Worm (Caenorhabditis elegans) whole organism, late embryonic: Measurements from ENCODE around the gene T06E4.7.

Experiments used
- ama-1 ChIP-seq: fragments of 150-350 bp; optimal IDR thresholded peaks from 2 replicates; lab custom pipeline; 2014
- ceh-24 ChIP-seq: sonication (generic microtip); optimal IDR thresholded peaks from 2 replicates; lab custom pipeline; 2016; ENCODE audit warnings: mild to moderate bottlenecking, missing genetic modification characterization, missing compliant biosample characterization
- fax-1 ChIP-seq: sonication (generic microtip); optimal IDR thresholded peaks from 2 replicates; lab custom pipeline; 2016; ENCODE audit warnings: missing genotype, missing genetic modification characterization, missing compliant biosample characterization
- gmeb-2 ChIP-seq: sonication (generic microtip); optimal IDR thresholded peaks from 2 replicates; lab custom pipeline; 2016; ENCODE audit warnings: missing genetic modification characterization, inconsistent platforms, missing compliant biosample characterization
- hlh-6 ChIP-seq: sonication (generic microtip); optimal IDR thresholded peaks from 2 replicates; lab custom pipeline; 2016; ENCODE audit warnings: missing genotype, missing genetic modification characterization, missing compliant biosample characterization
- mec-3 ChIP-seq: sonication (generic microtip); optimal IDR thresholded peaks from 2 replicates; lab custom pipeline; 2016; ENCODE audit warnings: borderline replicate concordance, missing genetic modification characterization, missing compliant biosample characterization
- rnt-1 ChIP-seq: sonication (generic microtip); optimal IDR thresholded peaks from 2 replicates; lab custom pipeline; 2016; ENCODE audit warnings: missing genetic modification characterization, missing compliant biosample characterization

- TF ChIP-seq hlh-6 (tag; lab: Kevin White, UChicago) (no peak), rnt-1 (tag; lab: Kevin White, UChicago) (no peak), mec-3 (no peak), ama-1 (lab: Kevin White, UChicago) (no peak), gmeb-2 (tag; lab: Kevin White, UChicago) (no peak), fax-1 (no peak), ceh-24 (tag; lab: Kevin White, UChicago) (no peak)
Measured at ce11 chrV:9630944-9631343, 4.7 kb downstream of the T06E4.7 start, which contains the start of gene T06E4.5.
